Fruit fly (Drosophila melanogaster) whole organism, embryonic: ENCODE measurements around the gene vir-1.

Source experiments
- Adf1 ChIP-seq: fragments of 200-800 bp; sonication (Bioruptor generic); IDR thresholded peaks from 2 replicates; pipeline ENCODE4 v1.3.6; 2022; ENCODE audit warnings: missing biosample characterization, missing genetic modification characterization
- BEAF-32 ChIP-seq: fragments of 200-800 bp; sonication (Bioruptor generic); optimal IDR thresholded peaks from 3 replicates; lab custom pipeline; 2017; ENCODE audit warnings: missing biosample characterization, missing genetic modification characterization, mild to moderate bottlenecking, moderate library complexity, missing genetic modification reagents
- Bteb2 ChIP-seq: fragments of 200-800 bp; sonication (Bioruptor generic); optimal IDR thresholded peaks from 2 replicates; lab custom pipeline; 2016; ENCODE audit warnings: missing biosample characterization, missing genetic modification characterization
- CG10543 ChIP-seq: fragments of 200-800 bp; sonication (Bioruptor generic); optimal IDR thresholded peaks from 3 replicates; lab custom pipeline; 2017; ENCODE audit warnings: missing biosample characterization, mild to moderate bottlenecking, missing genetic modification characterization, moderate library complexity
- CG10979 ChIP-seq: fragments of 200-800 bp; sonication (Bioruptor generic); optimal IDR thresholded peaks from 2 replicates; lab custom pipeline; 2018; ENCODE audit warnings: missing biosample characterization, mild to moderate bottlenecking, missing genetic modification characterization, moderate library complexity
- CG12104 ChIP-seq: fragments of 200-800 bp; sonication (Bioruptor generic); optimal IDR thresholded peaks from 3 replicates; lab custom pipeline; 2016; ENCODE audit warnings: missing biosample characterization, missing genetic modification characterization
- CG13123 ChIP-seq: fragments of 200-800 bp; sonication (Bioruptor generic); optimal IDR thresholded peaks from 2 replicates; lab custom pipeline; 2016; ENCODE audit warnings: missing biosample characterization, missing genetic modification characterization
- CG13296 ChIP-seq: fragments of 200-800 bp; sonication (Bioruptor generic); optimal IDR thresholded peaks from 3 replicates; lab custom pipeline; 2018; ENCODE audit warnings: missing biosample characterization, mild to moderate bottlenecking, missing genetic modification characterization
- CG14860 ChIP-seq: fragments of 200-800 bp; sonication (Bioruptor generic); IDR thresholded peaks from 3 replicates; pipeline ENCODE4 v1.3.6; 2022; ENCODE audit warnings: missing biosample characterization, missing genetic modification characterization; ENCODE audit not compliant: partially characterized antibody
- CG1529 ChIP-seq: fragments of 200-800 bp; sonication (Bioruptor generic); optimal IDR thresholded peaks from 3 replicates; lab custom pipeline; 2018; ENCODE audit warnings: missing biosample characterization, missing genetic modification characterization
- CG17328 ChIP-seq: fragments of 200-800 bp; sonication (Bioruptor generic); IDR thresholded peaks from 2 replicates; pipeline ENCODE4 v1.3.6; 2022; ENCODE audit warnings: missing biosample characterization, missing genetic modification characterization
- CG18599 ChIP-seq: fragments of 200-800 bp; sonication (Bioruptor generic); optimal IDR thresholded peaks from 3 replicates; lab custom pipeline; 2017; ENCODE audit warnings: missing biosample characterization, missing genetic modification characterization, mild to moderate bottlenecking, moderate library complexity, missing genetic modification reagents
- CG31441 ChIP-seq: fragments of 200-800 bp; sonication (Bioruptor generic); IDR thresholded peaks from 2 replicates; pipeline ENCODE4 v1.3.6; 2022; ENCODE audit warnings: missing biosample characterization, missing genetic modification characterization
- CG4328 ChIP-seq: fragments of 200-800 bp; sonication (Bioruptor generic); optimal IDR thresholded peaks from 3 replicates; lab custom pipeline; 2017; ENCODE audit warnings: missing biosample characterization, missing genetic modification reagents, missing genetic modification characterization
- CG4730 ChIP-seq: fragments of 200-800 bp; sonication (Bioruptor generic); IDR thresholded peaks from 2 replicates; pipeline ENCODE4 v1.3.6; 2022; ENCODE audit warnings: missing biosample characterization, missing genetic modification characterization
- CG6254 ChIP-seq: fragments of 200-800 bp; sonication (Bioruptor generic); optimal IDR thresholded peaks from 3 replicates; lab custom pipeline; 2017; ENCODE audit warnings: mild to moderate bottlenecking, missing biosample characterization, missing genetic modification reagents, missing genetic modification characterization
- CG6689 ChIP-seq: fragments of 200-800 bp; sonication (Bioruptor generic); IDR thresholded peaks from 2 replicates; pipeline ENCODE4 v1.3.6; 2022; ENCODE audit warnings: missing biosample characterization, missing genetic modification characterization
- CG7839 ChIP-seq: fragments of 200-800 bp; sonication (Bioruptor generic); optimal IDR thresholded peaks from 3 replicates; lab custom pipeline; 2018; ENCODE audit warnings: missing biosample characterization, mild to moderate bottlenecking, missing genetic modification characterization, moderate library complexity
- CG7963 ChIP-seq: fragments of 200-800 bp; sonication (Bioruptor generic); IDR thresholded peaks from 3 replicates; pipeline ENCODE4 v1.3.6; 2022; ENCODE audit warnings: missing biosample characterization, missing genetic modification characterization; ENCODE audit not compliant: partially characterized antibody
- Dek ChIP-seq: fragments of 200-800 bp; sonication (Bioruptor generic); optimal IDR thresholded peaks from 3 replicates; lab custom pipeline; 2019; ENCODE audit warnings: missing biosample characterization, mild to moderate bottlenecking, missing genetic modification characterization, moderate library complexity
- Gsc ChIP-seq: fragments of 200-800 bp; sonication (Bioruptor generic); IDR thresholded peaks from 2 replicates; pipeline ENCODE4 v1.3.6; 2022; ENCODE audit warnings: missing biosample characterization, missing genetic modification characterization
- HLHmδ ChIP-seq: fragments of 200-800 bp; sonication (Bioruptor generic); optimal IDR thresholded peaks from 2 replicates; lab custom pipeline; 2018; ENCODE audit warnings: missing biosample characterization, mild to moderate bottlenecking, missing genetic modification characterization, moderate library complexity
- Hr39 ChIP-seq: fragments of >200 bp; optimal IDR thresholded peaks from 2 replicates; lab custom pipeline; 2017
- Mad ChIP-seq: fragments of 200-800 bp; sonication (Bioruptor generic); optimal IDR thresholded peaks from 2 replicates; lab custom pipeline; 2016; ENCODE audit warnings: missing biosample characterization, missing genetic modification characterization
- NfI ChIP-seq: fragments of 200-800 bp; sonication (Bioruptor generic); optimal IDR thresholded peaks from 3 replicates; lab custom pipeline; 2018; ENCODE audit warnings: missing biosample characterization, mild to moderate bottlenecking, missing genetic modification characterization, moderate library complexity
- Ptx1 ChIP-seq: fragments of 200-800 bp; sonication (Bioruptor generic); IDR thresholded peaks from 2 replicates; pipeline ENCODE4 v1.3.6; 2022; ENCODE audit warnings: missing biosample characterization, missing genetic modification characterization
- Ravus ChIP-seq: fragments of 200-800 bp; sonication (Bioruptor generic); IDR thresholded peaks from 2 replicates; pipeline ENCODE4 v1.3.6; 2022; ENCODE audit warnings: missing biosample characterization, missing genetic modification characterization
- TFAM ChIP-seq: fragments of 200-800 bp; sonication (Bioruptor generic); optimal IDR thresholded peaks from 2 replicates; lab custom pipeline; 2017; ENCODE audit warnings: missing biosample characterization, missing genetic modification characterization, inconsistent platforms
- ap ChIP-seq: fragments of 200-800 bp; sonication (Bioruptor generic); IDR thresholded peaks from 2 replicates; pipeline ENCODE4 v1.3.6; 2022; ENCODE audit warnings: missing biosample characterization, missing genetic modification characterization
- btn ChIP-seq: fragments of 200-800 bp; sonication (Bioruptor generic); optimal IDR thresholded peaks from 2 replicates; lab custom pipeline; 2016; ENCODE audit warnings: missing biosample characterization, missing genetic modification characterization
- croc ChIP-seq: fragments of 200-800 bp; sonication (Bioruptor generic); conservative IDR thresholded peaks from 3 replicates; pipeline ENCODE4 v1.3.6; 2022; ENCODE audit warnings: missing biosample characterization, missing genetic modification characterization
- en ChIP-seq: fragments of 200-800 bp; sonication (Bioruptor generic); optimal IDR thresholded peaks from 2 replicates; lab custom pipeline; 2016; ENCODE audit warnings: missing biosample characterization, missing genetic modification characterization
- gcm ChIP-seq: fragments of 200-800 bp; sonication (Bioruptor generic); optimal IDR thresholded peaks from 2 replicates; lab custom pipeline; 2019; ENCODE audit warnings: missing biosample characterization, mild to moderate bottlenecking, missing genetic modification characterization, moderate library complexity
- gcm2 ChIP-seq: fragments of 200-800 bp; sonication (Bioruptor generic); optimal IDR thresholded peaks from 2 replicates; lab custom pipeline; 2016; ENCODE audit warnings: missing biosample characterization, missing genetic modification characterization
- grau ChIP-seq: fragments of 200-800 bp; optimal IDR thresholded peaks from 3 replicates; lab custom pipeline; 2019; ENCODE audit warnings: missing biosample characterization, mild to moderate bottlenecking, missing genetic modification characterization, moderate library complexity
- gsb ChIP-seq: fragments of 200-800 bp; sonication (Bioruptor generic); IDR thresholded peaks from 2 replicates; pipeline ENCODE4 v1.3.6; 2022; ENCODE audit warnings: missing biosample characterization, missing genetic modification characterization
- gt ChIP-seq: fragments of 200-800 bp; sonication (Bioruptor generic); IDR thresholded peaks from 2 replicates; pipeline ENCODE4 v1.3.6; 2022; ENCODE audit warnings: missing biosample characterization, missing genetic modification characterization
- kni ChIP-seq: fragments of 200-800 bp; sonication (Bioruptor generic); optimal IDR thresholded peaks from 3 replicates; lab custom pipeline; 2017; ENCODE audit warnings: mild to moderate bottlenecking, missing biosample characterization, missing genetic modification reagents, missing genetic modification characterization
- knrl ChIP-seq: fragments of 200-800 bp; sonication (Bioruptor generic); IDR thresholded peaks from 3 replicates; pipeline ENCODE4 v1.3.6; 2022; ENCODE audit warnings: missing biosample characterization, missing genetic modification characterization; ENCODE audit not compliant: partially characterized antibody
- lov ChIP-seq, 2 experiments: fragments of 200-800 bp in 1 of 2; fragments of >200 bp in 1 of 2; sonication (Bioruptor generic) in 1 of 2; IDR thresholded peaks in 1 of 2; optimal IDR thresholded peaks in 1 of 2; 2 replicates in 1 of 2; 3 replicates in 1 of 2; pipeline versions ENCODE4 v1.3.6 to Lab custom; 2017 to 2022; ENCODE audit warnings: missing biosample characterization in 1 of 2, missing genetic modification characterization in 1 of 2
- nmo ChIP-seq: fragments of 200-800 bp; sonication (Bioruptor generic); optimal IDR thresholded peaks from 2 replicates; lab custom pipeline; 2018; ENCODE audit warnings: missing biosample characterization, mild to moderate bottlenecking, missing genetic modification characterization, moderate library complexity
- nom ChIP-seq: fragments of 200-800 bp; sonication (Bioruptor generic); optimal IDR thresholded peaks from 2 replicates; lab custom pipeline; 2017; ENCODE audit warnings: missing biosample characterization, missing genetic modification characterization, mild to moderate bottlenecking, moderate library complexity, missing genetic modification reagents
- oc ChIP-seq: fragments of 200-800 bp; sonication (Bioruptor generic); optimal IDR thresholded peaks from 2 replicates; lab custom pipeline; 2018; ENCODE audit warnings: missing biosample characterization, mild to moderate bottlenecking, missing genetic modification characterization, moderate library complexity
- otp ChIP-seq: fragments of 200-800 bp; sonication (Bioruptor generic); IDR thresholded peaks from 3 replicates; pipeline ENCODE4, ENCODE4 v1.3.6; 2022; ENCODE audit warnings: missing biosample characterization, missing genetic modification characterization
- pfk ChIP-seq: fragments of 200-800 bp; sonication (Bioruptor generic); optimal IDR thresholded peaks from 2 replicates; lab custom pipeline; 2018; ENCODE audit warnings: missing biosample characterization, mild to moderate bottlenecking, missing genetic modification characterization, moderate library complexity
- phol ChIP-seq: fragments of 200-800 bp; sonication (Bioruptor generic); optimal IDR thresholded peaks from 3 replicates; lab custom pipeline; 2018; ENCODE audit warnings: missing biosample characterization, mild to moderate bottlenecking, missing genetic modification characterization, moderate library complexity
- pnt ChIP-seq: fragments of 200-800 bp; sonication (Bioruptor generic); optimal IDR thresholded peaks from 3 replicates; lab custom pipeline; 2016; ENCODE audit warnings: missing biosample characterization, missing genetic modification characterization
- ro ChIP-seq: fragments of 200-800 bp; sonication (Bioruptor generic); IDR thresholded peaks from 2 replicates; pipeline ENCODE4 v1.3.6; 2022; ENCODE audit warnings: missing biosample characterization, missing genetic modification characterization
- run ChIP-seq: fragments of 200-800 bp; sonication (Bioruptor generic); optimal IDR thresholded peaks from 3 replicates; lab custom pipeline; 2018; ENCODE audit warnings: missing biosample characterization, mild to moderate bottlenecking, missing genetic modification characterization
- sc ChIP-seq, 3 experiments: fragments of >200 bp in 2 of 3; fragments of 200-800 bp in 1 of 3; sonication (Bioruptor generic) in 1 of 3; optimal IDR thresholded peaks; 2 replicates in 2 of 3; 3 replicates in 1 of 3; lab custom pipeline; 2017; ENCODE audit warnings: mild to moderate bottlenecking in 1 of 3, missing biosample characterization in 1 of 3, missing genetic modification characterization in 1 of 3, missing genetic modification reagents in 1 of 3
- sr ChIP-seq: fragments of 200-800 bp; sonication (Bioruptor generic); IDR thresholded peaks from 3 replicates; pipeline ENCODE4 v1.3.6; 2022; ENCODE audit warnings: missing biosample characterization, missing genetic modification characterization

Gene vir-1

dm6 chr2L:12463037-12463436, 39.8 kb upstream of the vir-1 start (continued):
- TF ChIP-seq CG4730 (GFP tag; lab: Robert Waterston, UW) (no peak), Hr39 (lab: Kevin White, UChicago) (no peak), CG17328 (no peak), pnt (no peak), sc (optimal IDR thresholded peaks at IDR 0.05; lab: Kevin White, UChicago) (no peak), sc (GFP tag; optimal IDR thresholded peaks at IDR 0.05; lab: Kevin White, UChicago) (no peak), gt (GFP tag; lab: Robert Waterston, UW) (no peak), run (no peak), CG7963 (GFP tag; lab: Robert Waterston, UW) (no peak), Mad (GFP tag; lab: Kevin White, UChicago) (no peak), grau (peak; percentile 1), CG31441 (no peak), CG6689 (GFP tag; lab: Robert Waterston, UW) (no peak), CG10979 (no peak), croc (GFP tag; lab: Robert Waterston, UW) (no peak), phol (tag; lab: Kevin White, UChicago) (no peak), CG7839 (tag; lab: Kevin White, UChicago) (no peak), Adf1 (GFP tag; lab: Robert Waterston, UW) (no peak), HLHmδ (no peak), TFAM (GFP tag; lab: Kevin White, UChicago) (no peak), BEAF-32 (GFP tag; lab: Kevin White, UChicago) (no peak), en (no peak), gcm (GFP tag; lab: Kevin White, UChicago) (no peak), pfk (GFP tag; lab: Kevin White, UChicago) (no peak), nom (no peak), Ptx1 (GFP tag; lab: Robert Waterston, UW) (0 out of 2 replicates have a peak, but pooled peaks have one; percentile 33), ap (GFP tag; lab: Robert Waterston, UW) (no peak), CG13296 (GFP tag; lab: Kevin White, UChicago) (peak; percentile 66), CG6254 (GFP tag; lab: Kevin White, UChicago) (no peak), Bteb2 (GFP tag; lab: Kevin White, UChicago) (no peak), NfI (GFP tag; lab: Kevin White, UChicago) (no peak), oc (tag; lab: Kevin White, UChicago) (no peak), nmo (GFP tag; lab: Kevin White, UChicago) (no peak), CG10543 (GFP tag; lab: Kevin White, UChicago) (peak; percentile 67), btn (GFP tag; lab: Kevin White, UChicago) (no peak), CG18599 (GFP tag; lab: Kevin White, UChicago) (peak; percentile 64), CG13123 (GFP tag; lab: Kevin White, UChicago) (no peak), knrl (no peak), otp (no peak), Ravus (GFP tag; lab: Robert Waterston, UW) (no peak), gsb (GFP tag; lab: Robert Waterston, UW) (no peak), CG14860 (GFP tag; lab: Robert Waterston, UW) (no peak), CG12104 (GFP tag; lab: Kevin White, UChicago) (no peak), CG1529 (GFP tag; lab: Kevin White, UChicago) (no peak), Gsc (GFP tag; lab: Robert Waterston, UW) (no peak), kni (peak; percentile 46), Dek (tag; lab: Kevin White, UChicago) (peak; percentile 40), CG4328 (peak; percentile 40), lov (optimal IDR thresholded peaks at IDR 0.05; lab: Kevin White, UChicago) (no peak), lov (GFP tag; IDR thresholded peaks at IDR 0.05; lab: Robert Waterston, UW) (no peak), sr (GFP tag; lab: Robert Waterston, UW) (no peak), ro (GFP tag; lab: Robert Waterston, UW) (no peak), gcm2 (no peak)
